Fruit fly (Drosophila melanogaster) whole organism, embryonic: ENCODE measurements around the gene CG9933.
A peak's percentile ranks its signal among the peaks of the same experiment; 100 is the strongest.

Source experiments
- Adf1 ChIP-seq: fragments of 200-800 bp; sonication (Bioruptor generic); IDR thresholded peaks from 2 replicates; pipeline ENCODE4 v1.3.6; 2022; ENCODE audit warnings: missing biosample characterization, missing genetic modification characterization
- Atf6 ChIP-seq: fragments of 200-800 bp; sonication (Bioruptor generic); IDR thresholded peaks from 2 replicates; pipeline ENCODE4 v1.3.6; 2022; ENCODE audit warnings: missing biosample characterization, missing genetic modification characterization
- B-H2 ChIP-seq: fragments of 200-800 bp; sonication (Bioruptor generic); optimal IDR thresholded peaks from 2 replicates; lab custom pipeline; 2018; ENCODE audit warnings: missing biosample characterization, mild to moderate bottlenecking, missing genetic modification characterization
- CG11085 ChIP-seq: fragments of 200-800 bp; sonication (Bioruptor generic); IDR thresholded peaks from 2 replicates; pipeline ENCODE4 v1.3.6; 2022; ENCODE audit warnings: missing biosample characterization, missing genetic modification characterization
- CG11398 ChIP-seq: fragments of 200-800 bp; sonication (Bioruptor generic); optimal IDR thresholded peaks from 2 replicates; lab custom pipeline; 2016; ENCODE audit warnings: missing biosample characterization, missing genetic modification characterization
- CG12299 ChIP-seq: fragments of 200-800 bp; sonication (Bioruptor generic); optimal IDR thresholded peaks from 2 replicates; lab custom pipeline; 2018; ENCODE audit warnings: missing biosample characterization, mild to moderate bottlenecking, missing genetic modification characterization
- CG15073 ChIP-seq: fragments of 200-800 bp; sonication (Bioruptor generic); optimal IDR thresholded peaks from 2 replicates; lab custom pipeline; 2016; ENCODE audit warnings: missing biosample characterization, missing genetic modification characterization
- CG15269 ChIP-seq: fragments of 200-800 bp; sonication (Bioruptor generic); optimal IDR thresholded peaks from 2 replicates; lab custom pipeline; 2018; ENCODE audit warnings: missing biosample characterization, mild to moderate bottlenecking, missing genetic modification characterization, moderate library complexity
- CG15696 ChIP-seq: fragments of 200-800 bp; sonication (Bioruptor generic); optimal IDR thresholded peaks from 2 replicates; lab custom pipeline; 2019; ENCODE audit warnings: missing biosample characterization, mild to moderate bottlenecking, missing genetic modification characterization, moderate library complexity
- CG1602 ChIP-seq: fragments of 200-800 bp; sonication (Bioruptor generic); optimal IDR thresholded peaks from 3 replicates; lab custom pipeline; 2016; ENCODE audit warnings: missing biosample characterization, missing genetic modification characterization
- CG17912 ChIP-seq: fragments of 200-800 bp; sonication (Bioruptor generic); optimal IDR thresholded peaks from 2 replicates; lab custom pipeline; 2018; ENCODE audit warnings: missing biosample characterization, mild to moderate bottlenecking, missing genetic modification characterization
- CG18262 ChIP-seq: fragments of 200-800 bp; optimal IDR thresholded peaks from 3 replicates; lab custom pipeline; 2019; ENCODE audit warnings: missing biosample characterization, mild to moderate bottlenecking, missing genetic modification characterization, moderate library complexity
- CG2875 ChIP-seq: fragments of 200-800 bp; sonication (Bioruptor generic); optimal IDR thresholded peaks from 2 replicates; lab custom pipeline; 2017; ENCODE audit warnings: missing biosample characterization, mild to moderate bottlenecking, missing genetic modification characterization, missing genetic modification reagents
- CG30020 ChIP-seq: fragments of 200-800 bp; optimal IDR thresholded peaks from 2 replicates; lab custom pipeline; 2019; ENCODE audit warnings: missing biosample characterization, mild to moderate bottlenecking, missing genetic modification characterization, moderate library complexity
- CG31365 ChIP-seq: fragments of 200-800 bp; sonication (Bioruptor generic); optimal IDR thresholded peaks from 2 replicates; lab custom pipeline; 2018; ENCODE audit warnings: missing biosample characterization, mild to moderate bottlenecking, missing genetic modification characterization
- CG4424 ChIP-seq: fragments of 200-800 bp; sonication (Bioruptor generic); optimal IDR thresholded peaks from 3 replicates; lab custom pipeline; 2016; ENCODE audit warnings: missing biosample characterization, missing genetic modification characterization
- CG4820 ChIP-seq: fragments of 200-800 bp; sonication (Bioruptor generic); optimal IDR thresholded peaks from 3 replicates; lab custom pipeline; 2016; ENCODE audit warnings: missing biosample characterization, missing genetic modification characterization
- CG5953 ChIP-seq: fragments of 200-800 bp; sonication (Bioruptor generic); IDR thresholded peaks from 2 replicates; pipeline ENCODE4 v1.3.6; 2022; ENCODE audit warnings: missing biosample characterization, missing genetic modification characterization
- CG6854 ChIP-seq: fragments of 200-800 bp; sonication (Bioruptor generic); optimal IDR thresholded peaks from 3 replicates; lab custom pipeline; 2017; ENCODE audit warnings: missing biosample characterization, mild to moderate bottlenecking, missing genetic modification characterization
- CG7556 ChIP-seq: fragments of 200-800 bp; sonication (Bioruptor generic); optimal IDR thresholded peaks from 2 replicates; lab custom pipeline; 2017; ENCODE audit warnings: missing biosample characterization, mild to moderate bottlenecking, missing genetic modification characterization
- CG8089 ChIP-seq: fragments of 200-800 bp; sonication (Bioruptor generic); optimal IDR thresholded peaks from 3 replicates; lab custom pipeline; 2016; ENCODE audit warnings: missing biosample characterization, missing genetic modification characterization
- CG8765 ChIP-seq: fragments of 200-800 bp; sonication (Bioruptor generic); IDR thresholded peaks from 2 replicates; pipeline ENCODE4 v1.3.6; 2022; ENCODE audit warnings: missing biosample characterization, missing genetic modification characterization
- CG9437 ChIP-seq: fragments of 200-800 bp; sonication (Bioruptor generic); optimal IDR thresholded peaks from 2 replicates; lab custom pipeline; 2018; ENCODE audit warnings: missing biosample characterization, mild to moderate bottlenecking, missing genetic modification characterization
- Dad ChIP-seq: fragments of 200-800 bp; sonication (Bioruptor generic); optimal IDR thresholded peaks from 3 replicates; lab custom pipeline; 2016; ENCODE audit warnings: missing biosample characterization, missing genetic modification characterization
- Dip2 ChIP-seq: fragments of 200-800 bp; sonication (Bioruptor generic); IDR thresholded peaks from 2 replicates; pipeline ENCODE4 v1.3.6; 2022; ENCODE audit warnings: missing biosample characterization, missing genetic modification characterization
- Drgx ChIP-seq: fragments of 200-800 bp; sonication (Bioruptor generic); IDR thresholded peaks from 2 replicates; pipeline ENCODE4 v1.3.6; 2022; ENCODE audit warnings: missing biosample characterization, missing genetic modification characterization
- Ets65A ChIP-seq: fragments of 200-800 bp; sonication (Bioruptor generic); peaks from one replicate; lab custom pipeline; 2016; ENCODE audit warnings: missing biosample characterization, missing genetic modification characterization
- HLH4C ChIP-seq: fragments of 200-800 bp; sonication (Bioruptor generic); IDR thresholded peaks from 3 replicates; pipeline ENCODE4 v1.3.6; 2022; ENCODE audit warnings: missing biosample characterization, missing genetic modification characterization; ENCODE audit not compliant: partially characterized antibody
- HmgZ ChIP-seq: fragments of 200-800 bp; sonication (Bioruptor generic); optimal IDR thresholded peaks from 2 replicates; lab custom pipeline; 2018; ENCODE audit warnings: missing biosample characterization, mild to moderate bottlenecking, missing genetic modification characterization
- MTF-1 ChIP-seq: fragments of 200-800 bp; sonication (Bioruptor generic); optimal IDR thresholded peaks from 2 replicates; lab custom pipeline; 2018; ENCODE audit warnings: missing biosample characterization, mild to moderate bottlenecking, missing genetic modification characterization, borderline replicate concordance
- Opbp ChIP-seq: fragments of 200-800 bp; sonication (Bioruptor generic); IDR thresholded peaks from 3 replicates; pipeline ENCODE4 v1.3.6; 2022; ENCODE audit warnings: missing biosample characterization, missing genetic modification characterization; ENCODE audit not compliant: partially characterized antibody
- Tbp ChIP-seq: fragments of >200 bp; optimal IDR thresholded peaks from 2 replicates; lab custom pipeline; 2018; ENCODE audit warnings: missing biosample characterization, missing genetic modification characterization
- Vsx1 ChIP-seq: fragments of 200-800 bp; sonication (Bioruptor generic); optimal IDR thresholded peaks from 2 replicates; lab custom pipeline; 2017; ENCODE audit warnings: missing biosample characterization, mild to moderate bottlenecking, missing genetic modification characterization, missing genetic modification reagents
- ase ChIP-seq: fragments of 200-800 bp; sonication (Bioruptor generic); IDR thresholded peaks from 3 replicates; pipeline ENCODE4 v1.3.6; 2022; ENCODE audit warnings: missing biosample characterization, missing genetic modification characterization
- bigmax ChIP-seq: fragments of 200-800 bp; sonication (Bioruptor generic); optimal IDR thresholded peaks from 2 replicates; lab custom pipeline; 2018; ENCODE audit warnings: missing biosample characterization, mild to moderate bottlenecking, missing genetic modification characterization
- btn ChIP-seq: fragments of 200-800 bp; sonication (Bioruptor generic); optimal IDR thresholded peaks from 2 replicates; lab custom pipeline; 2016; ENCODE audit warnings: missing biosample characterization, missing genetic modification characterization
- cad ChIP-seq: fragments of >200 bp; optimal IDR thresholded peaks from 2 replicates; lab custom pipeline; 2017; ENCODE audit warnings: missing biosample characterization, missing genetic modification characterization
- chm ChIP-seq: fragments of 200-800 bp; sonication (Bioruptor generic); IDR thresholded peaks from 2 replicates; pipeline ENCODE4 v1.3.6; 2022; ENCODE audit warnings: missing biosample characterization, missing genetic modification characterization
- ci ChIP-seq: fragments of 200-800 bp; sonication (Bioruptor generic); IDR thresholded peaks from 3 replicates; pipeline ENCODE4 v1.3.6; 2022; ENCODE audit warnings: missing biosample characterization, missing genetic modification characterization
- eve ChIP-seq, 2 experiments: fragments of >200 bp; optimal IDR thresholded peaks; 2 replicates each; lab custom pipeline; 2017; ENCODE audit warnings: missing biosample characterization in 2 of 2, missing genetic modification characterization in 2 of 2
- fd3F ChIP-seq: fragments of 200-800 bp; sonication (Bioruptor generic); optimal IDR thresholded peaks from 2 replicates; lab custom pipeline; 2018; ENCODE audit warnings: missing biosample characterization, mild to moderate bottlenecking, missing genetic modification characterization, moderate library complexity
- her ChIP-seq: fragments of 200-800 bp; sonication (Bioruptor generic); optimal IDR thresholded peaks from 2 replicates; lab custom pipeline; 2016; ENCODE audit warnings: missing biosample characterization, missing genetic modification characterization
- luna ChIP-seq: fragments of 200-800 bp; sonication (Bioruptor generic); optimal IDR thresholded peaks from 2 replicates; lab custom pipeline; 2016; ENCODE audit warnings: missing biosample characterization, missing genetic modification characterization
- p53 ChIP-seq: fragments of 200-800 bp; sonication (Bioruptor generic); optimal IDR thresholded peaks from 2 replicates; lab custom pipeline; 2016; ENCODE audit warnings: missing biosample characterization, missing genetic modification characterization
- ranshi ChIP-seq: fragments of 200-800 bp; sonication (Bioruptor generic); IDR thresholded peaks from 2 replicates; pipeline ENCODE4 v1.3.6; 2022; ENCODE audit warnings: missing biosample characterization, missing genetic modification characterization
- salm ChIP-seq: fragments of 200-800 bp; sonication (Bioruptor generic); optimal IDR thresholded peaks from 2 replicates; lab custom pipeline; 2018; ENCODE audit warnings: missing biosample characterization, mild to moderate bottlenecking, missing genetic modification characterization
- tio ChIP-seq: fragments of 200-800 bp; sonication (Bioruptor generic); optimal IDR thresholded peaks from 2 replicates; lab custom pipeline; 2017; ENCODE audit warnings: missing biosample characterization, missing genetic modification characterization, inconsistent platforms
- trh ChIP-seq: fragments of 200-800 bp; sonication (Bioruptor generic); optimal IDR thresholded peaks from 2 replicates; lab custom pipeline; 2016; ENCODE audit warnings: missing biosample characterization, missing genetic modification characterization
- vnd ChIP-seq: fragments of 200-800 bp; sonication (Bioruptor generic); IDR thresholded peaks from 3 replicates; pipeline ENCODE4 v1.3.6; 2022; ENCODE audit warnings: missing biosample characterization, missing genetic modification characterization; ENCODE audit not compliant: partially characterized antibody
- z ChIP-seq: fragments of 200-800 bp; sonication (Bioruptor generic); IDR thresholded peaks from 3 replicates; pipeline ENCODE4 v1.3.6; 2022; ENCODE audit warnings: missing biosample characterization, missing genetic modification characterization
- zfh1 ChIP-seq: fragments of 200-800 bp; sonication (Bioruptor generic); IDR thresholded peaks from 3 replicates; pipeline ENCODE4 v1.3.6; 2022; ENCODE audit warnings: missing biosample characterization, missing genetic modification characterization
- zfh2 ChIP-seq: fragments of 200-800 bp; sonication (Bioruptor generic); optimal IDR thresholded peaks from 2 replicates; lab custom pipeline; 2016; ENCODE audit warnings: missing biosample characterization, missing genetic modification characterization

CG9933 gene

dm6 chr2L:13018992-13019484, 2.1 kb downstream of the CG9933 start, which contains the start of gene Ube4B (continued):
- TF ChIP-seq Drgx: peak; percentile 57; the same call in 1 of the 2 replicates
- peak; percentile 71 for TF ChIP-seq HLH4C
- no peak for TF ChIP-seq cad (GFP tag; lab: Kevin White, UChicago)
- TF ChIP-seq salm (tag; lab: Kevin White, UChicago): no peak
- TF ChIP-seq z: no peak
- no peak for TF ChIP-seq tio (GFP tag; lab: Kevin White, UChicago)
- TF ChIP-seq HmgZ (tag; lab: Kevin White, UChicago): peak; percentile 84
- peak; percentile 9 for TF ChIP-seq trh (GFP tag; lab: Kevin White, UChicago)
- TF ChIP-seq CG11398 (GFP tag; lab: Kevin White, UChicago): peak; percentile 47
- no peak for TF ChIP-seq Dip2 (GFP tag; lab: Robert Waterston, UW)
- TF ChIP-seq CG8089 (GFP tag; lab: Kevin White, UChicago): peak; percentile 56
- TF ChIP-seq CG9437 (GFP tag; lab: Kevin White, UChicago): no peak
- TF ChIP-seq B-H2 (GFP tag; lab: Kevin White, UChicago): no peak
- TF ChIP-seq ranshi (GFP tag; lab: Robert Waterston, UW): peak; percentile 73
- no peak for TF ChIP-seq CG15073
- TF ChIP-seq chm: 0 out of 2 replicates have a peak, but pooled peaks have one; percentile 50
- TF ChIP-seq Tbp (GFP tag; lab: Kevin White, UChicago): no peak
- TF ChIP-seq Dad (GFP tag; lab: Kevin White, UChicago): peak; percentile 66
- TF ChIP-seq CG1602: peak; percentile 47
- no peak for TF ChIP-seq CG12299 (tag; lab: Kevin White, UChicago)
- TF ChIP-seq CG31365 (tag; lab: Kevin White, UChicago): no peak
- peak; percentile 56 for TF ChIP-seq her
- TF ChIP-seq bigmax (GFP tag; lab: Kevin White, UChicago): peak; percentile 18
- no peak for TF ChIP-seq Vsx1 (GFP tag; lab: Kevin White, UChicago)
- peak; percentile 55 for TF ChIP-seq Atf6
- peak; percentile 50 for TF ChIP-seq Adf1
- TF ChIP-seq MTF-1 (GFP tag; lab: Kevin White, UChicago): no peak
- TF ChIP-seq fd3F (GFP tag; lab: Kevin White, UChicago): no peak
- TF ChIP-seq ase (GFP tag; lab: Robert Waterston, UW): peak; percentile 26; the same call in 1 of the 3 replicates
- no peak for TF ChIP-seq btn (GFP tag; lab: Kevin White, UChicago)
- TF ChIP-seq CG15696 (tag; lab: Kevin White, UChicago): peak; percentile 54
- TF ChIP-seq ci (GFP tag; lab: Robert Waterston, UW): peak; percentile 67; the same call in 1 of the 3 replicates
- TF ChIP-seq eve (GFP tag; optimal IDR thresholded peaks at IDR 0.05; lab: Kevin White, UChicago): no peak
- TF ChIP-seq Opbp (GFP tag; lab: Robert Waterston, UW): peak; percentile 85
- peak; percentile 71 for TF ChIP-seq CG30020 (tag; lab: Kevin White, UChicago)
- TF ChIP-seq CG4424 (GFP tag; lab: Kevin White, UChicago): no peak
- TF ChIP-seq CG4820 (GFP tag; lab: Kevin White, UChicago): peak; percentile 43
- TF ChIP-seq CG17912 (GFP tag; lab: Kevin White, UChicago): no peak
- no peak for TF ChIP-seq CG7556
- TF ChIP-seq CG15269 (tag; lab: Kevin White, UChicago): no peak
- TF ChIP-seq CG18262 (tag; lab: Kevin White, UChicago): no peak
- no peak for TF ChIP-seq CG6854
- peak; percentile 71 for TF ChIP-seq zfh2 (GFP tag; lab: Kevin White, UChicago)
- peak; percentile 18 for TF ChIP-seq luna (GFP tag; lab: Kevin White, UChicago)
- no peak for TF ChIP-seq CG2875
- peak; percentile 43; the same call in 1 of the 2 replicates for TF ChIP-seq CG11085
- TF ChIP-seq zfh1 (GFP tag; lab: Robert Waterston, UW): peak; percentile 64
- peak; percentile 61 for TF ChIP-seq p53 (GFP tag; lab: Kevin White, UChicago)
- TF ChIP-seq vnd (GFP tag; lab: Robert Waterston, UW): peak; percentile 76
- TF ChIP-seq Ets65A (GFP tag; lab: Kevin White, UChicago): peak; percentile 97
- no peak for TF ChIP-seq CG8765 (GFP tag; lab: Robert Waterston, UW)
- no peak for TF ChIP-seq CG5953 (GFP tag; lab: Robert Waterston, UW)
